Fruit fly (Drosophila melanogaster): ENCODE measurements around the gene Upf2.

Gene Upf2

dm6 chrX:8057837-8058445, 17.3 kb downstream of the Upf2 start:
- TF ChIP-seq ss (GFP tag; optimal IDR thresholded peaks at IDR 0.05) (peak in 1 of 2 experiments; percentile 13), salr (GFP tag; optimal IDR thresholded peaks at IDR 0.05) (peak in 1 of 2 experiments; percentile 14), CG6808 (GFP tag; optimal IDR thresholded peaks at IDR 0.05) (peak; percentile 16), CG6854 (GFP tag; optimal IDR thresholded peaks at IDR 0.05) (peak; percentile 34), CG4318 (GFP tag; optimal IDR thresholded peaks at IDR 0.05) (no peak), CG9139 (GFP tag; optimal IDR thresholded peaks at IDR 0.05) (peak; percentile 24), Eip78C (GFP tag) (peak; percentile 50), Met (GFP tag; optimal IDR thresholded peaks at IDR 0.05) (peak; percentile 19), vri (GFP tag; optimal IDR thresholded peaks at IDR 0.05) (peak; percentile 18), cyc (GFP tag; optimal IDR thresholded peaks at IDR 0.05) (no peak), Eip93F (GFP tag; optimal IDR thresholded peaks at IDR 0.05) (peak; percentile 26), svp (GFP tag) (peak; percentile 51), CG8319 (GFP tag; optimal IDR thresholded peaks at IDR 0.05) (no peak), CG31627 (GFP tag; optimal IDR thresholded peaks at IDR 0.05) (no peak)

- peak; percentile 71 for TF ChIP-seq CG10631 (GFP tag; optimal IDR thresholded peaks at IDR 0.05)
- TF ChIP-seq spab (GFP tag; optimal IDR thresholded peaks at IDR 0.05): peak; percentile 62
- peak; percentile 43 for TF ChIP-seq CG11902 (GFP tag; optimal IDR thresholded peaks at IDR 0.05)
- peak; percentile 77 for TF ChIP-seq lz (GFP tag; optimal IDR thresholded peaks at IDR 0.05)
- TF ChIP-seq svp (GFP tag): peak; percentile 89
- peak; percentile 52 for TF ChIP-seq CG8319 (GFP tag; optimal IDR thresholded peaks at IDR 0.05)
- TF ChIP-seq Sox15 (GFP tag; optimal IDR thresholded peaks at IDR 0.05): peak; percentile 74
- peak; percentile 82 for TF ChIP-seq Met (GFP tag; optimal IDR thresholded peaks at IDR 0.05)
- peak; percentile 69 for TF ChIP-seq cyc (GFP tag; optimal IDR thresholded peaks at IDR 0.05)
- TF ChIP-seq CG10669 (GFP tag; optimal IDR thresholded peaks at IDR 0.05): peak; percentile 76
- TF ChIP-seq Eip78C (GFP tag): peak; percentile 91
- TF ChIP-seq Sox14 (GFP tag; optimal IDR thresholded peaks at IDR 0.05): peak; percentile 83
- TF ChIP-seq CG6792 (GFP tag; optimal IDR thresholded peaks at IDR 0.05): peak; percentile 56
- peak; percentile 56 for TF ChIP-seq CG15336 (GFP tag; IDR thresholded peaks at IDR 0.05)
- TF ChIP-seq dac (GFP tag; optimal IDR thresholded peaks at IDR 0.05): peak; percentile 74
- peak; percentile 68 for TF ChIP-seq CG8632 (GFP tag; optimal IDR thresholded peaks at IDR 0.05)
- TF ChIP-seq dsx (GFP tag; optimal IDR thresholded peaks at IDR 0.05; ENCODE audit: poor library complexity, severe bottlenecking): peak; percentile 30
- TF ChIP-seq esn (GFP tag; optimal IDR thresholded peaks at IDR 0.05): peak; percentile 79
- TF ChIP-seq fd85E (GFP tag; optimal IDR thresholded peaks at IDR 0.05): no peak
- peak; percentile 78 for TF ChIP-seq OdsH (GFP tag; optimal IDR thresholded peaks at IDR 0.05)
- TF ChIP-seq Lpt (GFP tag; optimal IDR thresholded peaks at IDR 0.05): no peak
- peak; percentile 61 for TF ChIP-seq CG6163 (GFP tag; IDR thresholded peaks at IDR 0.05)
- peak; percentile 49 for TF ChIP-seq CG11762 (GFP tag; optimal IDR thresholded peaks at IDR 0.05; ENCODE audit: insufficient read depth)
- TF ChIP-seq Ets96B (tag; optimal IDR thresholded peaks at IDR 0.05): peak; percentile 66
- TF ChIP-seq net (GFP tag; optimal IDR thresholded peaks at IDR 0.05): peak; percentile 75
- peak; percentile 70 for TF ChIP-seq Hr4 (GFP tag; optimal IDR thresholded peaks at IDR 0.05)
- TF ChIP-seq CG3032 (tag; optimal IDR thresholded peaks at IDR 0.05): peak; percentile 74
- peak; percentile 76 for TF ChIP-seq fd59A (GFP tag; optimal IDR thresholded peaks at IDR 0.05)
- peak; percentile 84 for TF ChIP-seq CG4318 (GFP tag; optimal IDR thresholded peaks at IDR 0.05)
- peak; percentile 82 for TF ChIP-seq topi (GFP tag; optimal IDR thresholded peaks at IDR 0.05)
- peak; percentile 80 for TF ChIP-seq Hr39 (GFP tag; optimal IDR thresholded peaks at IDR 0.05)
- peak; percentile 17 for TF ChIP-seq CG1621 (tag; optimal IDR thresholded peaks at IDR 0.05)
- peak; percentile 41 for TF ChIP-seq CG16779 (tag; optimal IDR thresholded peaks at IDR 0.05)
- TF ChIP-seq Eip93F (GFP tag; optimal IDR thresholded peaks at IDR 0.05): peak; percentile 26
- peak; percentile 84 for TF ChIP-seq Eip75B (GFP tag; optimal IDR thresholded peaks at IDR 0.05)
- TF ChIP-seq Blimp-1 (GFP tag; optimal IDR thresholded peaks at IDR 0.05): peak; percentile 57
- no peak for TF ChIP-seq Hr38 (GFP tag; optimal IDR thresholded peaks at IDR 0.05)
- peak; percentile 68 for TF ChIP-seq achi (GFP tag; optimal IDR thresholded peaks at IDR 0.05)
- TF ChIP-seq CG7368 (GFP tag; optimal IDR thresholded peaks at IDR 0.05): peak; percentile 50
- peak; percentile 40 for TF ChIP-seq Sox102F (GFP tag; optimal IDR thresholded peaks at IDR 0.05)
- no peak for TF ChIP-seq fkh (GFP tag; optimal IDR thresholded peaks at IDR 0.05)
Measured at dm6 chrX:8057299-8057730, 18.0 kb downstream of the Upf2 start.
